1 fruit fly cellular context compared by ENCODE assay signal in the genomic region with DNA sequence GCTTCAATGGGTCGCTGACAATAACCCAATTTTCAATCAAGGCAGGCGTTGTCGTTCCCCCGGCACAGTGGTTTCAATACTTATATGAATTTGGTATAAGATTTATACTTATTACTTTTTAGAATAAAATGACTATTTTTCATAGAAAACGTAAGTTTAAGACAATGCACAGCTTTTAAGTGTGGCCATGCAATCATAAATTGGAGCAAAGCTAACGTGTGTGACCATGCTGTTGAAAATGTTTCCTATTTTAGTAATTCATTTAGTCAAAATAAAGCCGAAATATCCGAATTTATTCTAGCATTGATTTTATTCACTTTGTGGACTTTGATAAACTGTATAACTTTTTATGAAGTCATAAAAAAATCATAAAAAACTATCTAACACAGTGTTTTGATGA.
TF ChIP-seq lines count a peak whose summit lies in the region.

No protein-coding gene starts in this region.

TF ChIP-seq in whole organism, embryonic, 481 proteins besides CTCF, POLR2A, EP300 and RAD21 (continued from another document):
- TF ChIP-seq CG2875 (GFP tag; optimal IDR thresholded peaks at IDR 0.05; lab: Kevin White, UChicago) (no peak), Sox102F (GFP tag; optimal IDR thresholded peaks at IDR 0.05; lab: Kevin White, UChicago) (peak; percentile 54), CG2712 (tag; optimal IDR thresholded peaks at IDR 0.05; lab: Kevin White, UChicago) (peak; percentile 20), Blimp-1 (GFP tag; optimal IDR thresholded peaks at IDR 0.05; lab: Kevin White, UChicago) (no peak), ap (GFP tag; IDR thresholded peaks at IDR 0.05; lab: Robert Waterston, UW) (no peak), Max (GFP tag; optimal IDR thresholded peaks at IDR 0.05; lab: Kevin White, UChicago) (no peak), nau (GFP tag; optimal IDR thresholded peaks at IDR 0.05; lab: Kevin White, UChicago) (no peak), esg (GFP tag; conservative IDR thresholded peaks at IDR 0.05; lab: Robert Waterston, UW) (no peak), Xbp1 (GFP tag; optimal IDR thresholded peaks at IDR 0.05; lab: Kevin White, UChicago) (peak; percentile 17), CG34422 (GFP tag; IDR thresholded peaks at IDR 0.05; lab: Robert Waterston, UW) (no peak), ATbp (GFP tag; optimal IDR thresholded peaks at IDR 0.05; lab: Kevin White, UChicago) (peak; percentile 9), CG32532 (GFP tag; IDR thresholded peaks at IDR 0.05; lab: Robert Waterston, UW) (no peak), CG4328 (GFP tag; optimal IDR thresholded peaks at IDR 0.05; lab: Kevin White, UChicago) (no peak), CG14710 (tag; optimal IDR thresholded peaks at IDR 0.05; lab: Kevin White, UChicago) (peak; percentile 5), maf-S (GFP tag; optimal IDR thresholded peaks at IDR 0.05; lab: Kevin White, UChicago) (no peak), Mes4 (GFP tag; optimal IDR thresholded peaks at IDR 0.05; lab: Kevin White, UChicago) (no peak), CG15269 (tag; optimal IDR thresholded peaks at IDR 0.05; lab: Kevin White, UChicago) (peak; percentile 1), vnd (GFP tag; IDR thresholded peaks at IDR 0.05; lab: Robert Waterston, UW; ENCODE audit: partially characterized antibody) (no peak), MESR4 (GFP tag; optimal IDR thresholded peaks at IDR 0.05; lab: Kevin White, UChicago) (no peak), lola (GFP tag; optimal IDR thresholded peaks at IDR 0.05; lab: Kevin White, UChicago) (no peak), CG7745 (tag; optimal IDR thresholded peaks at IDR 0.05; lab: Kevin White, UChicago) (no peak), CG10979 (tag; optimal IDR thresholded peaks at IDR 0.05; lab: Kevin White, UChicago) (peak; percentile 27), Doc2 (GFP tag; IDR thresholded peaks at IDR 0.05; lab: Robert Waterston, UW) (no peak), Atf3 (GFP tag; optimal IDR thresholded peaks at IDR 0.05; lab: Kevin White, UChicago) (no peak), gcm2 (GFP tag; optimal IDR thresholded peaks at IDR 0.05; lab: Kevin White, UChicago) (no peak), Abd-B (GFP tag; optimal IDR thresholded peaks at IDR 0.05; lab: Kevin White, UChicago) (peak; percentile 66), eve (GFP tag; optimal IDR thresholded peaks at IDR 0.05; lab: Kevin White, UChicago) (peak in 1 of 2 experiments; percentile 74), usp (GFP tag; optimal IDR thresholded peaks at IDR 0.05; lab: Kevin White, UChicago) (no peak), wdn (GFP tag; IDR thresholded peaks at IDR 0.05; lab: Robert Waterston, UW) (no peak), bigmax (GFP tag; optimal IDR thresholded peaks at IDR 0.05; lab: Kevin White, UChicago) (no peak), CG8089 (GFP tag; optimal IDR thresholded peaks at IDR 0.05; lab: Kevin White, UChicago) (no peak), Oli (tag; optimal IDR thresholded peaks at IDR 0.05; lab: Kevin White, UChicago) (peak; percentile 56), gsb (GFP tag; IDR thresholded peaks at IDR 0.05; lab: Robert Waterston, UW) (no peak), CG17568 (GFP tag; optimal IDR thresholded peaks at IDR 0.05; lab: Kevin White, UChicago) (peak; percentile 0), Poxn (GFP tag; IDR thresholded peaks at IDR 0.05; lab: Robert Waterston, UW) (no peak), fd96Cb (tag; optimal IDR thresholded peaks at IDR 0.05; lab: Kevin White, UChicago) (peak; percentile 29), CG3407 (GFP tag; optimal IDR thresholded peaks at IDR 0.05; lab: Kevin White, UChicago) (no peak), CG2129 (GFP tag; IDR thresholded peaks at IDR 0.05; lab: Robert Waterston, UW; ENCODE audit: partially characterized antibody) (no peak), CG3838 (GFP tag; optimal IDR thresholded peaks at IDR 0.05; lab: Kevin White, UChicago) (no peak), CG31441 (GFP tag; IDR thresholded peaks at IDR 0.05; lab: Robert Waterston, UW) (peak; percentile 26; the same call in 1 of the 2 replicates), CG4424 (GFP tag; optimal IDR thresholded peaks at IDR 0.05; lab: Kevin White, UChicago) (peak; percentile 31), Sox100B (GFP tag; optimal IDR thresholded peaks at IDR 0.05; lab: Kevin White, UChicago) (peak; percentile 47), cato (GFP tag; optimal IDR thresholded peaks at IDR 0.05; lab: Kevin White, UChicago; ENCODE audit: borderline replicate concordance) (no peak), slp2 (GFP tag; optimal IDR thresholded peaks at IDR 0.05; lab: Kevin White, UChicago) (no peak), CG33213 (GFP tag; optimal IDR thresholded peaks at IDR 0.05; lab: Kevin White, UChicago) (no peak), stwl (tag; optimal IDR thresholded peaks at IDR 0.05; lab: Kevin White, UChicago) (peak; percentile 51), CG16815 (GFP tag; optimal IDR thresholded peaks at IDR 0.05; lab: Kevin White, UChicago) (no peak), CoRest (tag; optimal IDR thresholded peaks at IDR 0.05; lab: Kevin White, UChicago) (peak; percentile 18), D19B (GFP tag; optimal IDR thresholded peaks at IDR 0.05; lab: Kevin White, UChicago) (no peak), unpg (GFP tag; optimal IDR thresholded peaks at IDR 0.05; lab: Kevin White, UChicago) (peak; percentile 1), sc (optimal IDR thresholded peaks at IDR 0.05; lab: Kevin White, UChicago) (no peak), sc (GFP tag; optimal IDR thresholded peaks at IDR 0.05; lab: Kevin White, UChicago) (no peak), D19A (tag; optimal IDR thresholded peaks at IDR 0.05; lab: Kevin White, UChicago) (peak; percentile 26), gem (tag; optimal IDR thresholded peaks at IDR 0.05; lab: Kevin White, UChicago) (peak; percentile 50), GATAe (GFP tag; conservative IDR thresholded peaks at IDR 0.05; lab: Robert Waterston, UW) (no peak), CG10209 (GFP tag; optimal IDR thresholded peaks at IDR 0.05; lab: Kevin White, UChicago) (peak; percentile 2), CG11504 (tag; optimal IDR thresholded peaks at IDR 0.05; lab: Kevin White, UChicago) (peak; percentile 60), vfl (GFP tag; optimal IDR thresholded peaks at IDR 0.05; lab: Kevin White, UChicago) (no peak), CG3847 (GFP tag; IDR thresholded peaks at IDR 0.05; lab: Robert Waterston, UW) (no peak), Mad (GFP tag; optimal IDR thresholded peaks at IDR 0.05; lab: Kevin White, UChicago) (no peak), Neu2 (GFP tag; optimal IDR thresholded peaks at IDR 0.05; lab: Kevin White, UChicago; ENCODE audit: borderline replicate concordance) (no peak), PHDP (tag; optimal IDR thresholded peaks at IDR 0.05; lab: Kevin White, UChicago) (peak; percentile 14), amos (GFP tag; IDR thresholded peaks at IDR 0.05; lab: Robert Waterston, UW; ENCODE audit: partially characterized antibody) (no peak), prd (optimal IDR thresholded peaks at IDR 0.05; lab: Kevin White, UChicago) (no peak), prd (GFP tag; IDR thresholded peaks at IDR 0.05; lab: Robert Waterston, UW) (peak; percentile 11; the same call in 1 of the 3 replicates), Ptx1 (GFP tag; IDR thresholded peaks at IDR 0.05; lab: Robert Waterston, UW) (peak; percentile 30; the same call in 1 of the 2 replicates), CG1529 (GFP tag; optimal IDR thresholded peaks at IDR 0.05; lab: Kevin White, UChicago) (no peak), CG4730 (GFP tag; IDR thresholded peaks at IDR 0.05; lab: Robert Waterston, UW) (no peak), Atf-2 (GFP tag; optimal IDR thresholded peaks at IDR 0.05; lab: Kevin White, UChicago) (no peak), nmo (GFP tag; optimal IDR thresholded peaks at IDR 0.05; lab: Kevin White, UChicago) (peak; percentile 39), CG10462 (GFP tag; optimal IDR thresholded peaks at IDR 0.05; lab: Kevin White, UChicago) (no peak), CG7987 (GFP tag; optimal IDR thresholded peaks at IDR 0.05; lab: Kevin White, UChicago) (no peak), Hr3 (GFP tag; optimal IDR thresholded peaks at IDR 0.05; lab: Kevin White, UChicago) (peak; percentile 17), salm (tag; optimal IDR thresholded peaks at IDR 0.05; lab: Kevin White, UChicago) (peak; percentile 32), so (GFP tag; IDR thresholded peaks at IDR 0.05; lab: Robert Waterston, UW) (no peak), sr (GFP tag; IDR thresholded peaks at IDR 0.05; lab: Robert Waterston, UW) (no peak), CG6654 (GFP tag; optimal IDR thresholded peaks at IDR 0.05; lab: Kevin White, UChicago) (no peak), chn (GFP tag; optimal IDR thresholded peaks at IDR 0.05; lab: Kevin White, UChicago) (no peak), CG17385 (GFP tag; optimal IDR thresholded peaks at IDR 0.05; lab: Kevin White, UChicago) (peak; percentile 13), jigr1 (GFP tag; IDR thresholded peaks at IDR 0.05; lab: Robert Waterston, UW) (no peak), grau (tag; optimal IDR thresholded peaks at IDR 0.05; lab: Kevin White, UChicago) (peak; percentile 3), lov (optimal IDR thresholded peaks at IDR 0.05; lab: Kevin White, UChicago) (no peak), lov (GFP tag; IDR thresholded peaks at IDR 0.05; lab: Robert Waterston, UW) (no peak), Opbp (GFP tag; IDR thresholded peaks at IDR 0.05; lab: Robert Waterston, UW; ENCODE audit: partially characterized antibody) (no peak), tio (GFP tag; optimal IDR thresholded peaks at IDR 0.05; lab: Kevin White, UChicago) (no peak), croc (GFP tag; conservative IDR thresholded peaks at IDR 0.05; lab: Robert Waterston, UW) (no peak), Ets97D (GFP tag; optimal IDR thresholded peaks at IDR 0.05; lab: Kevin White, UChicago) (no peak), CG11695 (GFP tag; IDR thresholded peaks at IDR 0.05; lab: Robert Waterston, UW) (no peak), Hr51 (GFP tag; optimal IDR thresholded peaks at IDR 0.05; lab: Kevin White, UChicago) (peak in 1 of 2 experiments; percentile 69), CG4360 (GFP tag; IDR thresholded peaks at IDR 0.05; lab: Robert Waterston, UW) (no peak), ci (GFP tag; IDR thresholded peaks at IDR 0.05; lab: Robert Waterston, UW) (no peak), CG3281 (GFP tag; optimal IDR thresholded peaks at IDR 0.05; lab: Kevin White, UChicago) (no peak), Hsf (GFP tag; optimal IDR thresholded peaks at IDR 0.05; lab: Kevin White, UChicago) (no peak), CG3065 (GFP tag; optimal IDR thresholded peaks at IDR 0.05; lab: Kevin White, UChicago) (no peak), BtbVII (GFP tag; optimal IDR thresholded peaks at IDR 0.05; lab: Kevin White, UChicago) (peak; percentile 7), CG18764 (GFP tag; optimal IDR thresholded peaks at IDR 0.05; lab: Kevin White, UChicago) (no peak), CG13123 (GFP tag; optimal IDR thresholded peaks at IDR 0.05; lab: Kevin White, UChicago) (no peak), az2 (GFP tag; optimal IDR thresholded peaks at IDR 0.05; lab: Kevin White, UChicago) (peak; percentile 15), ttk (GFP tag; IDR thresholded peaks at IDR 0.05; lab: Robert Waterston, UW) (no peak), tll (GFP tag; optimal IDR thresholded peaks at IDR 0.05; lab: Kevin White, UChicago) (no peak), CG30403 (GFP tag; optimal IDR thresholded peaks at IDR 0.05; lab: Kevin White, UChicago) (peak; percentile 19), row (GFP tag; IDR thresholded peaks at IDR 0.05; lab: Robert Waterston, UW) (peak; percentile 36; the same call in 1 of the 3 replicates)
